Fruit fly (Drosophila melanogaster): ENCODE results near the gene CG16713.

The CG16713 gene

dm6 chr2L:3657349-3658142, 37.7 kb downstream of the CG16713 start:
- TF ChIP-seq Sin3A (optimal IDR thresholded peaks at IDR 0.05) (no peak), ttk (optimal IDR thresholded peaks at IDR 0.05) (no peak), insv (optimal IDR thresholded peaks at IDR 0.05) (no peak), Myc (optimal IDR thresholded peaks at IDR 0.05) (no peak), psq (optimal IDR thresholded peaks at IDR 0.05) (no peak), h (optimal IDR thresholded peaks at IDR 0.05) (no peak)

dm6 chr2L:3656667-3657066, 38.5 kb downstream of the CG16713 start, which contains the start of gene for:
for (minus strand) TSS chr2L:3656953.
- TF ChIP-seq h (optimal IDR thresholded peaks at IDR 0.05) = no peak
- TF ChIP-seq ttk (optimal IDR thresholded peaks at IDR 0.05) = no peak
- no peak for TF ChIP-seq insv (optimal IDR thresholded peaks at IDR 0.05)
- no peak for TF ChIP-seq psq (optimal IDR thresholded peaks at IDR 0.05)
- TF ChIP-seq Myc (optimal IDR thresholded peaks at IDR 0.05) = no peak

- no peak for TF ChIP-seq psq (optimal IDR thresholded peaks at IDR 0.05)
- TF ChIP-seq h (optimal IDR thresholded peaks at IDR 0.05) = no peak
- no peak for TF ChIP-seq insv (optimal IDR thresholded peaks at IDR 0.05)
- TF ChIP-seq Sin3A (optimal IDR thresholded peaks at IDR 0.05) = no peak
- no peak for TF ChIP-seq Myc (optimal IDR thresholded peaks at IDR 0.05)
- no peak for TF ChIP-seq ttk (optimal IDR thresholded peaks at IDR 0.05)
These were observed 39.5 kb downstream of the CG16713 start for dm6 chr2L:3655698-3656105.

- TF ChIP-seq insv (optimal IDR thresholded peaks at IDR 0.05) = no peak
- TF ChIP-seq psq (optimal IDR thresholded peaks at IDR 0.05) = no peak
- no peak for TF ChIP-seq ttk (optimal IDR thresholded peaks at IDR 0.05)
- no peak for TF ChIP-seq Myc (optimal IDR thresholded peaks at IDR 0.05)
- TF ChIP-seq Sin3A (optimal IDR thresholded peaks at IDR 0.05) = no peak
- no peak for TF ChIP-seq h (optimal IDR thresholded peaks at IDR 0.05)
These were observed 40.1 kb downstream of the CG16713 start for dm6 chr2L:3654956-3655618.

dm6 chr2L:3648173-3648972, 46.8 kb downstream of the CG16713 start:
- no peak for TF ChIP-seq ttk (optimal IDR thresholded peaks at IDR 0.05)
- no peak for TF ChIP-seq Sin3A (optimal IDR thresholded peaks at IDR 0.05)
- TF ChIP-seq h (optimal IDR thresholded peaks at IDR 0.05) = no peak
- no peak for TF ChIP-seq psq (optimal IDR thresholded peaks at IDR 0.05)
- TF ChIP-seq insv (optimal IDR thresholded peaks at IDR 0.05) = no peak
- TF ChIP-seq Myc (optimal IDR thresholded peaks at IDR 0.05) = no peak

dm6 chr2L:3647521-3648172, 47.6 kb downstream of the CG16713 start:
- TF ChIP-seq ttk (optimal IDR thresholded peaks at IDR 0.05) = no peak
- TF ChIP-seq psq (optimal IDR thresholded peaks at IDR 0.05) = no peak
- no peak for TF ChIP-seq h (optimal IDR thresholded peaks at IDR 0.05)
- no peak for TF ChIP-seq insv (optimal IDR thresholded peaks at IDR 0.05)
- no peak for TF ChIP-seq Sin3A (optimal IDR thresholded peaks at IDR 0.05)

- TF ChIP-seq Sin3A (optimal IDR thresholded peaks at IDR 0.05) (no peak), psq (optimal IDR thresholded peaks at IDR 0.05) (no peak), ttk (optimal IDR thresholded peaks at IDR 0.05) (no peak), h (optimal IDR thresholded peaks at IDR 0.05) (no peak), insv (optimal IDR thresholded peaks at IDR 0.05) (no peak), Myc (optimal IDR thresholded peaks at IDR 0.05) (no peak)
These were observed 49.2 kb downstream of the CG16713 start for dm6 chr2L:3646041-3646440.

- TF ChIP-seq Sin3A (optimal IDR thresholded peaks at IDR 0.05) (no peak), Myc (optimal IDR thresholded peaks at IDR 0.05) (no peak), h (optimal IDR thresholded peaks at IDR 0.05) (no peak), ttk (optimal IDR thresholded peaks at IDR 0.05) (no peak), psq (optimal IDR thresholded peaks at IDR 0.05) (no peak), insv (optimal IDR thresholded peaks at IDR 0.05) (no peak)
These were observed 49.9 kb downstream of the CG16713 start for dm6 chr2L:3645339-3645738.

Data from Kc167 (cell line).